Worm (Caenorhabditis elegans): Measurements from ENCODE around the gene ztf-16.

The ztf-16 gene

DNA sequence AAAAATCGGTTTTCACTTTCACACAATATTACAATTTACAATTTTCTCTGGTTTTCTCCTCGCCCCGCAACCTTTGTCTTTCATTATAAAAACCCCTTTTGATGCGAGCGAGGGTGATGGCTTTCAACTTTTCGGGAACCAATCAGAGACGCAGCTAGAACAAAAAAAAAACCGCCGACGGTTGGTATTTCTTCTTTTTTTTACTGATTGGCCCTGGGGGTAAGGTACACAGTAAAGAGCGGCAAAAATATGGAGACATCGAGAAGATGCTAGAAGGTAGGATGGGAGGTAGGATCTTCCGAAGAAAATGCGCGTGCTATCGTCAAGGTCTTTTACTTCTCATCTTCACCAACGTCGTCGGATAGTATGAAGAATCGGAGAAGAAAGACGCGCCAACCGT lies 2.6 kb downstream of the ztf-16 start:
- no peak for TF ChIP-seq dpff-1 (tag; optimal IDR thresholded peaks at IDR 0.05)
- no peak for TF ChIP-seq F57C9.4 (tag; optimal IDR thresholded peaks at IDR 0.05)
- TF ChIP-seq lin-35 (GFP tag; optimal IDR thresholded peaks at IDR 0.05): no peak
- TF ChIP-seq madf-3 (GFP tag; IDR thresholded peaks at IDR 0.05): no peak
- no peak for TF ChIP-seq aptf-2 (GFP tag; conservative IDR thresholded peaks at IDR 0.05)
- no peak for TF ChIP-seq B0035.1 (tag; optimal IDR thresholded peaks at IDR 0.05)

DNA sequence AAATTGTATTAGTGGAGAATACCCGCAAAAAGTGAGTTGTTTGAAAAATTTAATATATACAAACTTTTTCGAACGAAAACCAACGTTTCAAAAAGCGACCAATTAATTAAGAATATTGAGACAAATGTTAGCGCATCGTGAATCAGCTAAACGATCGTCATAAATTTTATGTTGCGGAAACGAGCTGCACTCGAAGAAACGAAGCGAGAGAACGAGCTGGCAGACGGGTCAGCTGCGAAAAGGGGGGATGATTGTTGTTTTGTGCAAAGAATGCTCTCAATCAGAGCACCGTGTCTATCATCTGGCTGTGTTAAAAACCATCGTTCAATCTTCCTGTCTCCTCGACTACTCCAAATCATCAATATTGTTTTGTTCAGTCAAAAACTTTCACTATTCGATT lies 7.4 kb downstream of the ztf-16 start:
- no peak for TF ChIP-seq Y53F4B.3 (GFP tag; IDR thresholded peaks at IDR 0.05)
- no peak for TF ChIP-seq madf-6 (GFP tag; IDR thresholded peaks at IDR 0.05)

DNA sequence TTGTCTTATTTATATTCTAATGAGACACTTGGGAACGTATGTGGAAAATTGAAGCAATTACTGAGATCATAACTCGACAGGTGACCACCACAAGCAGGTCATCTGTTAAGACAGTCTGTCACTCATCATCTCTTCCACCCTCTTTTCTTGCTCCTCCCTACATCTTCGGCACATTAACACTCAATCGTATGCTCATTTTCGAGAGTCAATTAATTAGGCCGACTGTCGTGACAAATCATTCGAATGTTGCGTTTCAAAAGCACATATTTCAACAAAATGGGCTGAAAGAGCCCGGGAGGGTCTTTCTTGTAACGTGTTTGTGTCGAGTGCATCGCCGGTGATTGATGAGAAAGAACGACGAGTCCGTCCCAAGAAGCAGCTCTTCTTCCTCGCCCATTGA lies 9.1 kb downstream of the ztf-16 start:
- no peak for TF ChIP-seq athp-1 (tag; optimal IDR thresholded peaks at IDR 0.05)
- TF ChIP-seq B0261.1 (tag; optimal IDR thresholded peaks at IDR 0.05): no peak
- TF ChIP-seq dox-1 (GFP tag; IDR thresholded peaks at IDR 0.05): no peak
- no peak for TF ChIP-seq nhr-90 (tag; optimal IDR thresholded peaks at IDR 0.05)
- TF ChIP-seq nfyb-1 (GFP tag; IDR thresholded peaks at IDR 0.05): no peak
- TF ChIP-seq bed-1 (GFP tag; IDR thresholded peaks at IDR 0.05): no peak
- TF ChIP-seq D2030.7 (GFP tag; IDR thresholded peaks at IDR 0.05): no peak
- no peak for TF ChIP-seq aptf-2 (GFP tag; conservative IDR thresholded peaks at IDR 0.05)
- TF ChIP-seq somi-1 (GFP tag; optimal IDR thresholded peaks at IDR 0.05): no peak
- TF ChIP-seq madf-6 (GFP tag; IDR thresholded peaks at IDR 0.05): no peak
- no peak for TF ChIP-seq mxl-1 (tag; optimal IDR thresholded peaks at IDR 0.05)
- TF ChIP-seq ztf-3 (GFP tag; optimal IDR thresholded peaks at IDR 0.05): no peak
- TF ChIP-seq tbp1 (GFP tag; optimal IDR thresholded peaks at IDR 0.05): no peak
- TF ChIP-seq rpc-1 (optimal IDR thresholded peaks at IDR 0.05): no peak
- no peak for TF ChIP-seq rpc-1 (tag; optimal IDR thresholded peaks at IDR 0.05)
- TF ChIP-seq T07F8.4 (tag; optimal IDR thresholded peaks at IDR 0.05): no peak
- no peak for TF ChIP-seq pha-4 (tag; optimal IDR thresholded peaks at IDR 0.05)
- TF ChIP-seq F57A8.1 (GFP tag; optimal IDR thresholded peaks at IDR 0.05): no peak
- TF ChIP-seq ceh-91 (GFP tag; IDR thresholded peaks at IDR 0.05): no peak

DNA sequence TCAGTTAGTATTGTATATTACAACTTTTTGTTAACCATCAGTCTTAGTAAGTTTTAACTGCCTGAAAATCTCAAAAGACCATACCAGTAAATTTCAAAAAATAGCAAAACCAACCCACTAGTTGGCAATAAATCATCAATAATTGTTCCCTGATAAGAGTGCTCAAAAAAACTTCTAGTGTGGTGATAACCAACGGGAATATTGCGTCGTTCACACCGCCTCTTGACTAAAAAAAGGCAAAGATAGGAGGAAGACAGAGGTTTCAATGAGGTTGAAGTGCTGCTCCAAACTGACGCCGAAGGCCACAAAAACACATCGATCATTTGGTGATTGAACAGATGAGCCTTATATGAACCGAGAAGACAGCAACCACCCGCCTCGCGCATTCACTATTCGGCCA lies 10.4 kb downstream of the ztf-16 start:
- no peak for TF ChIP-seq ztf-22 (GFP tag; optimal IDR thresholded peaks at IDR 0.05)
- peak; percentile 52 for TF ChIP-seq nhr-80 (tag; optimal IDR thresholded peaks at IDR 0.05)
- TF ChIP-seq Y56A3A.18 (GFP tag; IDR thresholded peaks at IDR 0.05): no peak
- no peak for TF ChIP-seq unc-62 (GFP tag; optimal IDR thresholded peaks at IDR 0.05)

DNA sequence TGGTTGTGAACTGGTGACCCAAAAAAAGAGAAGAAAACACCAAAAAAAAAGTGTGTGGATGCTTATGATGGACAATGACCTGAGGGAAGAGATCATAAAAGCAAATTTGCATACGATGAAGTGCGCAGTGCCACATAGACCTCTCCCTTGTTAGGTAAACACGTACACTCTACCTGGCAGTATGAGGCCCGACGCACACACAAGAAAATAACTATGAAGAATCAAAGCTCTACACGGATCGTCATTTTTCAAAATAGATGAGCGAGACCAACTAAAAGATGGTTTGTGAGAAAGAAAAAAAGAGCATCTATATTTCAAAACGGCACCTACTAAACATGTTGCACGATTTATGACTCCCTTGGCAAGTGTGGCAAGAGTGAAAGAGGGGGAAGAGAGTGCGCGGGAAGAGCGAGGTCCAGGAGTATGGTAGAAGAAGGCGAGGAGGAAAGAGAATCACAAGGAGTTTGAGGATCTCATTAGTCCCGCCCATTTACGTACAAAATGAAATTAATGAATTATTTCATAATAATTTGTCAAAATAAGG lies 11.2 kb downstream of the ztf-16 start, which contains the start of gene mig-13:
mig-13 (minus strand) TSS at position 51 of the 544 bp plus-strand sequence.
- TF ChIP-seq nfya-1 (tag; optimal IDR thresholded peaks at IDR 0.05; ENCODE audit: borderline replicate concordance, insufficient read depth) (no peak), mes-4 (tag; optimal IDR thresholded peaks at IDR 0.05) (no peak), B0019.2 (GFP tag; conservative IDR thresholded peaks at IDR 0.05) (no peak), F57C9.4 (tag; optimal IDR thresholded peaks at IDR 0.05) (no peak), tbp1 (GFP tag; optimal IDR thresholded peaks at IDR 0.05) (no peak), aptf-3 (GFP tag; IDR thresholded peaks at IDR 0.05) (no peak), B0261.1 (tag; optimal IDR thresholded peaks at IDR 0.05) (no peak), tbx-9 (tag; optimal IDR thresholded peaks at IDR 0.05; ENCODE audit: borderline replicate concordance) (no peak)

Measured in whole organism, young adult.